Worm (Caenorhabditis elegans) whole organism, late embryonic: ENCODE measurements around the gene cyp-14A1.

Experiments used
- C08G9.2 ChIP-seq: sonication (generic microtip); optimal IDR thresholded peaks from 2 replicates; lab custom pipeline; 2016; ENCODE audit warnings: mild to moderate bottlenecking, missing genetic modification characterization, moderate library complexity, missing compliant biosample characterization
- C38D4.7 ChIP-seq: fragments of 200-800 bp; sonication (Bioruptor generic); optimal IDR thresholded peaks from 2 replicates; lab custom pipeline; 2018; ENCODE audit warnings: mild to moderate bottlenecking, missing genetic modification characterization, moderate library complexity, missing compliant biosample characterization
- F13H6.1 ChIP-seq: sonication (generic microtip); optimal IDR thresholded peaks from 2 replicates; lab custom pipeline; 2016; ENCODE audit warnings: missing genetic modification characterization, missing compliant biosample characterization
- T23F11.4 ChIP-seq: fragments of 200-800 bp; sonication (Bioruptor generic); optimal IDR thresholded peaks from 2 replicates; lab custom pipeline; 2018; ENCODE audit warnings: mild to moderate bottlenecking, missing genetic modification characterization, missing compliant biosample characterization
- Y22D7AL.16 ChIP-seq: sonication (generic microtip); optimal IDR thresholded peaks from 2 replicates; lab custom pipeline; 2016; ENCODE audit warnings: missing genetic modification characterization, missing compliant biosample characterization
- ama-1 ChIP-seq: fragments of 150-350 bp; optimal IDR thresholded peaks from 2 replicates; lab custom pipeline; 2014
- ceh-14 ChIP-seq: sonication (generic microtip); optimal IDR thresholded peaks from 2 replicates; lab custom pipeline; 2016; ENCODE audit warnings: missing genotype, missing genetic modification characterization, missing compliant biosample characterization
- ceh-18 ChIP-seq: sonication (generic microtip); optimal IDR thresholded peaks from 2 replicates; lab custom pipeline; 2016; ENCODE audit warnings: missing genetic modification characterization, missing compliant biosample characterization
- ceh-19 ChIP-seq: fragments of 200-800 bp; sonication (Bioruptor generic); optimal IDR thresholded peaks from 2 replicates; lab custom pipeline; 2018; ENCODE audit warnings: mild to moderate bottlenecking, missing genetic modification characterization, missing compliant biosample characterization
- ceh-22 ChIP-seq: sonication (generic microtip); optimal IDR thresholded peaks from 2 replicates; lab custom pipeline; 2017; ENCODE audit warnings: missing biosample characterization, missing genetic modification characterization
- ceh-30 ChIP-seq: fragments of 150-350 bp; optimal IDR thresholded peaks from 2 replicates; lab custom pipeline; 2014; ENCODE audit warnings: missing biosample characterization, missing genetic modification characterization
- ceh-34 ChIP-seq: sonication (generic microtip); optimal IDR thresholded peaks from 2 replicates; lab custom pipeline; 2016; ENCODE audit warnings: mild to moderate bottlenecking, missing genetic modification characterization, missing compliant biosample characterization
- ceh-45 ChIP-seq: fragments of 200-800 bp; sonication (Bioruptor generic); IDR thresholded peaks from 2 replicates; pipeline ENCODE4 v1.3.6; 2022; ENCODE audit warnings: missing genetic modification reagents, missing genetic modification characterization, missing compliant biosample characterization
- ceh-48 ChIP-seq: sonication (generic microtip); optimal IDR thresholded peaks from 2 replicates; lab custom pipeline; 2016; ENCODE audit warnings: missing genetic modification characterization, inconsistent platforms, missing compliant biosample characterization
- ceh-6 ChIP-seq: fragments of 200-800 bp; sonication (Bioruptor generic); optimal IDR thresholded peaks from 2 replicates; lab custom pipeline; 2018; ENCODE audit warnings: mild to moderate bottlenecking, missing genetic modification characterization, missing compliant biosample characterization
- dmd-4 ChIP-seq: sonication (generic microtip); optimal IDR thresholded peaks from 2 replicates; lab custom pipeline; 2016; ENCODE audit warnings: borderline replicate concordance, missing genetic modification characterization, missing compliant biosample characterization
- dve-1 ChIP-seq: sonication (generic microtip); optimal IDR thresholded peaks from 2 replicates; lab custom pipeline; 2017; ENCODE audit warnings: antibody characterized with exemption, mild to moderate bottlenecking, missing genetic modification characterization, missing compliant biosample characterization
- elt-4 ChIP-seq: sonication (generic microtip); optimal IDR thresholded peaks from 2 replicates; lab custom pipeline; 2016; ENCODE audit warnings: missing genetic modification characterization, missing compliant biosample characterization
- ets-4 ChIP-seq: sonication (generic microtip); optimal IDR thresholded peaks from 2 replicates; lab custom pipeline; 2016; ENCODE audit warnings: missing genetic modification characterization, missing compliant biosample characterization
- eyg-1 ChIP-seq: sonication (generic microtip); optimal IDR thresholded peaks from 2 replicates; lab custom pipeline; 2016; ENCODE audit warnings: missing genotype, missing genetic modification characterization, missing compliant biosample characterization
- fax-1 ChIP-seq: sonication (generic microtip); optimal IDR thresholded peaks from 2 replicates; lab custom pipeline; 2016; ENCODE audit warnings: missing genotype, missing genetic modification characterization, missing compliant biosample characterization
- fkh-10 ChIP-seq: fragments of 150-350 bp; optimal IDR thresholded peaks from 2 replicates; lab custom pipeline; 2014; ENCODE audit warnings: missing biosample characterization, missing genetic modification reagents, missing genetic modification characterization
- gmeb-2 ChIP-seq: sonication (generic microtip); optimal IDR thresholded peaks from 2 replicates; lab custom pipeline; 2016; ENCODE audit warnings: missing genetic modification characterization, inconsistent platforms, missing compliant biosample characterization
- hlh-13 ChIP-seq: fragments of 200-800 bp; sonication (Bioruptor generic); optimal IDR thresholded peaks from 2 replicates; lab custom pipeline; 2018; ENCODE audit warnings: mild to moderate bottlenecking, missing genetic modification characterization, missing compliant biosample characterization
- hlh-15 ChIP-seq: sonication (generic microtip); optimal IDR thresholded peaks from 2 replicates; lab custom pipeline; 2016; ENCODE audit warnings: missing genetic modification characterization, missing compliant biosample characterization
- madf-2 ChIP-seq: sonication (generic microtip); optimal IDR thresholded peaks from 2 replicates; lab custom pipeline; 2017; ENCODE audit warnings: missing genetic modification characterization, missing compliant biosample characterization
- nhr-11 ChIP-seq: fragments of 150-350 bp; optimal IDR thresholded peaks from 2 replicates; lab custom pipeline; 2014; ENCODE audit warnings: missing biosample characterization, missing genetic modification characterization
- nhr-232 ChIP-seq: sonication (generic microtip); optimal IDR thresholded peaks from 2 replicates; lab custom pipeline; 2016; ENCODE audit warnings: missing genetic modification characterization, missing compliant biosample characterization
- odd-2 ChIP-seq: sonication (generic microtip); optimal IDR thresholded peaks from 2 replicates; lab custom pipeline; 2017; ENCODE audit warnings: antibody characterized with exemption, mild to moderate bottlenecking, missing genetic modification characterization, missing compliant biosample characterization
- pat-9 ChIP-seq: fragments of 200-800 bp; sonication (Bioruptor generic); optimal IDR thresholded peaks from 2 replicates; lab custom pipeline; 2018; ENCODE audit warnings: mild to moderate bottlenecking, missing genetic modification characterization, moderate library complexity, missing compliant biosample characterization
- pha-2 ChIP-seq: sonication (generic microtip); optimal IDR thresholded peaks from 2 replicates; lab custom pipeline; 2017; ENCODE audit warnings: mild to moderate bottlenecking, missing genetic modification characterization, missing compliant biosample characterization
- pqm-1 ChIP-seq: sonication (generic microtip); optimal IDR thresholded peaks from 2 replicates; lab custom pipeline; 2016; ENCODE audit warnings: missing genetic modification characterization, missing compliant biosample characterization
- ref-2 ChIP-seq: sonication (generic microtip); optimal IDR thresholded peaks from 2 replicates; lab custom pipeline; 2016; ENCODE audit warnings: missing genetic modification characterization, missing compliant biosample characterization
- sox-4 ChIP-seq: sonication (generic microtip); optimal IDR thresholded peaks from 2 replicates; lab custom pipeline; 2017; ENCODE audit warnings: mild to moderate bottlenecking, missing genetic modification characterization, inconsistent platforms, missing compliant biosample characterization
- tbx-2 ChIP-seq: sonication (generic microtip); optimal IDR thresholded peaks from 2 replicates; lab custom pipeline; 2016; ENCODE audit warnings: missing genetic modification characterization, missing compliant biosample characterization
- tbx-7 ChIP-seq: sonication (generic microtip); optimal IDR thresholded peaks from 2 replicates; lab custom pipeline; 2016; ENCODE audit warnings: missing genotype, missing genetic modification characterization, missing compliant biosample characterization
- ttx-3 ChIP-seq: sonication (generic microtip); optimal IDR thresholded peaks from 2 replicates; lab custom pipeline; 2016; ENCODE audit warnings: missing genetic modification reagents, missing genetic modification characterization, missing compliant biosample characterization
- unc-3 ChIP-seq, 2 experiments: fragments of 200-800 bp in 1 of 2; sonication (Bioruptor generic) in 1 of 2; sonication (generic microtip) in 1 of 2; conservative IDR thresholded peaks in 1 of 2; optimal IDR thresholded peaks in 1 of 2; 2 replicates each; pipeline versions ENCODE4 v1.3.6 to Lab custom; 2016 to 2022; ENCODE audit warnings: missing compliant biosample characterization in 2 of 2, missing genetic modification characterization in 2 of 2, missing genetic modification reagents in 1 of 2
- unc-42 ChIP-seq: sonication (generic microtip); optimal IDR thresholded peaks from 2 replicates; lab custom pipeline; 2016; ENCODE audit warnings: missing genotype, missing genetic modification characterization, missing compliant biosample characterization
- unc-55 ChIP-seq: sonication (generic microtip); optimal IDR thresholded peaks from 2 replicates; lab custom pipeline; 2017; ENCODE audit warnings: missing biosample characterization, missing genetic modification reagents, missing genetic modification characterization
- unc-86 ChIP-seq: sonication (generic microtip); optimal IDR thresholded peaks from 2 replicates; lab custom pipeline; 2016; ENCODE audit warnings: missing genetic modification characterization, missing compliant biosample characterization
- ztf-16 ChIP-seq: sonication (generic microtip); optimal IDR thresholded peaks from 2 replicates; lab custom pipeline; 2017; ENCODE audit warnings: missing genetic modification characterization, missing compliant biosample characterization

cyp-14A1 gene

DNA sequence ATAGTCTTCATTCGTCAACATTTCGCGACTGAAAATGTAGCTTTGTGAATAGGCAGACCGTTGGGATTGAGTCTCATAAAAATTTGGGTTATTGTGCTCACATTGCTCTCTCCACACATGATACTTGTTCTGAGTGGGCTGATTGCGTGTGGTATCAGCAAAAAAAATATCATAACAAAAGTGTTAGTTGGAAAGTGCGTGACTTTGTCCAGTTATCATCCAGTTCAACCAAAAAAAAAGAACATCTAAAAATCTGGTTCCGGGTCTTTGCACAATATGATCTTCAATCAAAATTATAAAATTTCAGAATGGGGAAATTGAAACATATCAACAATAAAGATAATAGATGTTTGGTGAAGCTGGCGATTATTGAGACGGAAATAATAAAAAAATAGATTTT is 33.3 kb upstream of the cyp-14A1 start, which contains the start of gene srd-39:
Gene srd-39 (minus strand): TSS at position 101 of the 400 bp plus-strand sequence.
- TF ChIP-seq ceh-22 (tag; lab: Kevin White, UChicago) = no peak
- no peak for TF ChIP-seq unc-55 (GFP tag; lab: Kevin White, UChicago)

- TF ChIP-seq F13H6.1 (tag; lab: Kevin White, UChicago) = no peak
- TF ChIP-seq tbx-2 (tag; lab: Kevin White, UChicago) = no peak
- TF ChIP-seq elt-4 (tag; lab: Kevin White, UChicago) = no peak
- no peak for TF ChIP-seq nhr-232 (tag; lab: Kevin White, UChicago)
- TF ChIP-seq sox-4 = no peak
- TF ChIP-seq unc-42 = no peak
- no peak for TF ChIP-seq ttx-3
- TF ChIP-seq ceh-14 = no peak
- TF ChIP-seq pha-2 (tag; lab: Kevin White, UChicago) = no peak
- TF ChIP-seq Y22D7AL.16 (tag; lab: Kevin White, UChicago) = no peak
- no peak for TF ChIP-seq T23F11.4 (GFP tag; lab: Kevin White, UChicago)
- TF ChIP-seq ztf-16 = no peak
- no peak for TF ChIP-seq hlh-15 (tag; lab: Kevin White, UChicago)
- no peak for TF ChIP-seq fkh-10 (GFP tag; lab: Kevin White, UChicago)
- no peak for TF ChIP-seq unc-3 (GFP tag; conservative IDR thresholded peaks at IDR 0.05; lab: Robert Waterston, UW)
- no peak for TF ChIP-seq unc-3 (tag; optimal IDR thresholded peaks at IDR 0.05; lab: Kevin White, UChicago)
- no peak for TF ChIP-seq pat-9 (tag; lab: Kevin White, UChicago)
- no peak for TF ChIP-seq C08G9.2 (tag; lab: Kevin White, UChicago)
- TF ChIP-seq C38D4.7 (GFP tag; lab: Kevin White, UChicago) = no peak
Observed at ce11 chrX:13294669-13295068, 27.5 kb upstream of the cyp-14A1 start, which contains the start of gene srd-36. TSS of gene srd-36 (minus strand) at chrX:13294769.

ce11 chrX:13293023-13293422 is 25.9 kb upstream of the cyp-14A1 start:
- TF ChIP-seq pqm-1 (no peak), unc-55 (GFP tag; lab: Kevin White, UChicago) (no peak), tbx-2 (tag; lab: Kevin White, UChicago) (no peak), hlh-13 (GFP tag; lab: Kevin White, UChicago) (no peak), ceh-30 (tag; lab: Kevin White, UChicago) (no peak), dve-1 (tag; lab: Kevin White, UChicago) (no peak), ets-4 (no peak), ama-1 (lab: Kevin White, UChicago) (no peak), unc-86 (tag; lab: Kevin White, UChicago) (no peak), ceh-45 (GFP tag; lab: Robert Waterston, UW) (no peak), ceh-19 (GFP tag; lab: Kevin White, UChicago) (no peak)

- TF ChIP-seq T23F11.4 (GFP tag; lab: Kevin White, UChicago) (no peak), ceh-18 (tag; lab: Kevin White, UChicago) (no peak), ceh-48 (tag; lab: Kevin White, UChicago) (no peak), ceh-6 (GFP tag; lab: Kevin White, UChicago) (no peak), eyg-1 (tag; lab: Kevin White, UChicago) (no peak), tbx-7 (tag; lab: Kevin White, UChicago) (no peak), odd-2 (tag; lab: Kevin White, UChicago) (no peak), ceh-22 (tag; lab: Kevin White, UChicago) (no peak), gmeb-2 (no peak), Y22D7AL.16 (tag; lab: Kevin White, UChicago) (no peak), fax-1 (tag; lab: Kevin White, UChicago) (no peak), ceh-19 (GFP tag; lab: Kevin White, UChicago) (no peak), ref-2 (tag; lab: Kevin White, UChicago) (no peak), madf-2 (tag; lab: Kevin White, UChicago) (no peak), hlh-15 (tag; lab: Kevin White, UChicago) (no peak), unc-55 (GFP tag; lab: Kevin White, UChicago) (no peak), nhr-11 (no peak), fkh-10 (GFP tag; lab: Kevin White, UChicago) (no peak), ceh-34 (tag; lab: Kevin White, UChicago) (no peak), dmd-4 (tag; lab: Kevin White, UChicago) (no peak)
Observed at ce11 chrX:13291506-13291905, 24.4 kb upstream of the cyp-14A1 start, which contains the start of gene srd-38. TSS of gene srd-38 (plus strand) at chrX:13291806.
